Worm (Caenorhabditis elegans) whole organism, dauer: ENCODE results near the gene egrh-1.

ENCODE experiments used
- unc-62 ChIP-seq: sonication (generic microtip); optimal IDR thresholded peaks from 2 replicates; lab custom pipeline; 2017; ENCODE audit warnings: missing biosample characterization, missing genetic modification reagents, missing genetic modification characterization

The egrh-1 gene

DNA sequence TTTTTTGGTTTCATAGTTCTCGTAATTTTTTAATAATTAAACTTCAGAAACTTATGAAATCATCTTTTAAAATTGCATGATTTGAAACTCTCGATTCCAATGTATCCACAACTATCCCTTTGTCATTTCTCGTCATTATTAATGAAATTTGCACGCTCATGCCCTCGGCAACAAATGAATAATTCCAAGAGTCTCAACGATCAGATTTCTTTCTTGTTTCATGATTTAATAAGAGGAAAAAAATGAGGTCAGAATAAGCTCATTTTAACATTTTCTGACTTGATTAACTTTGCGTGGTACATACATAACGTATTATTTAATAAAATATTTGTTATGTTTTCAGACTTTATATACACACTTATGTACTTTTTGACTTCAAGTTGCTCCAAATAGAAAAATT, 7.4 kb upstream of the egrh-1 start:
- no peak for TF ChIP-seq unc-62 (GFP tag; lab: Kevin White, UChicago)

- TF ChIP-seq unc-62 (GFP tag; lab: Kevin White, UChicago) = no peak
Measured at ce11 chrX:14841030-14841429, 4.7 kb upstream of the egrh-1 start.

DNA sequence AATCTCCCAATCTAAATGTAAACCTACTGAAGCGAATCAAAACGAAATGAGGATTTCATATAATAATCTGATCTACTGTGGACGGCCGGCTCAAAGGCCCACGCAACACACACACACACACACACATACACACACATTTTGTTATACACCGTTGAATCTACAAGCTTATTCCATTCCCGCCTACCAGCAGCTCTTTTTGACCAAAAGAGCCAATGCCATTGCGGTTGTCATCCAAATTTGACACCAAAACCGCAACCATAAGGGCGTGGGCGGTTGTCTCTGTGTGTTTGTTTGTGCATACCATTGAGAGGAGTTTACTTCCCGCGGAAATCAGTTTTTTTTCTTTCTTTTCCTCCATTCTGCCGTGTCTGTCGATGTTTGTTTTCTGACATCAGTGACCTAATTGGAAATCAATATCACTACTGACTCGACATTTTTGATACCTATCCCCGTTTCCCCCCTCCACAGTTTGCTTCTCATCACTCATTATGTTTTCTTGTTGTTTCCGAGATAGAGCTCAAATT, 2.8 kb upstream of the egrh-1 start:
- TF ChIP-seq unc-62 (GFP tag; lab: Kevin White, UChicago) = no peak

ce11 chrX:14844481-14844880, 1.3 kb upstream of the egrh-1 start:
- no peak for TF ChIP-seq unc-62 (GFP tag; lab: Kevin White, UChicago)

ce11 chrX:14849054-14849453, 3.3 kb downstream of the egrh-1 start, which contains the start of gene acd-3:
Gene acd-3, plus strand, starts transcription at chrX:14849275.
- TF ChIP-seq unc-62 (GFP tag; lab: Kevin White, UChicago) = no peak

ce11 chrX:14851904-14852303, 6.2 kb downstream of the egrh-1 start:
- no peak for TF ChIP-seq unc-62 (GFP tag; lab: Kevin White, UChicago)

DNA sequence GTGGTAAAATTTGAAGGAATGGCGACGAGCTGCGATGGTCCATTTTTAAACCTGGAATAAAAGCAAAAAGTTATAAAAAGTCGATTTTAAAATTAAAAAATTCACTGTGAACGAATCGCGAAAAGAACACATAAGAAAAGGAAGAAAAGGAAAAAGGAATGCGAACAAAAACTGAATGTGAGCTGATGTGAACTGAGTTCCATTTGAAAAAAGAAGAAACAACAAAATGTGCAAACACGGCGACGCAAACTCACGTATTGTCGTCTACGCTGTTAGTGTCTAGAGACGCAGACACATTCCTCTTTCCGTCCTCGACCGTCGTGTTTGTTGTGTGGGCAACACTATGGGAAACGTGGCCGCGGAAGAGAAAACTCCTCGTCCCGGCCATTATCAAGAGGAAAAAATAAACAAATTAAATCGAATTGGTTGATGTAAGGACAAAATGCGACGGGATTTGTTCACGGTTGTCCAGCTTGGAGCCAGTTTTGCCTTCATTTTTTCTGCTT, 8.0 kb downstream of the egrh-1 start, which contains the start of the genes C27C12.1 and C27C12.4:
Gene C27C12.1, minus strand, starts transcription at position 51 of the 506 bp plus-strand sequence.
Gene C27C12.4, plus strand, starts transcription at position 375 of the 506 bp plus-strand sequence.
- TF ChIP-seq unc-62 (GFP tag; lab: Kevin White, UChicago) = no peak

ce11 chrX:14861752-14862151, 16.0 kb downstream of the egrh-1 start, which contains the start of gene dmd-4:
Gene dmd-4, minus strand, starts transcription at chrX:14861852.
- no peak for TF ChIP-seq unc-62 (GFP tag; lab: Kevin White, UChicago)

- no peak for TF ChIP-seq unc-62 (GFP tag; lab: Kevin White, UChicago)
Measured at ce11 chrX:14865744-14866143, 20.0 kb downstream of the egrh-1 start, which contains the start of gene C27C12.3. Gene C27C12.3, minus strand, starts transcription at chrX:14865844.

- no peak for TF ChIP-seq unc-62 (GFP tag; lab: Kevin White, UChicago)
Measured at ce11 chrX:14868200-14868599, 22.5 kb downstream of the egrh-1 start, which contains the start of gene F31F6.1. Gene F31F6.1, minus strand, starts transcription at chrX:14868300.

DNA sequence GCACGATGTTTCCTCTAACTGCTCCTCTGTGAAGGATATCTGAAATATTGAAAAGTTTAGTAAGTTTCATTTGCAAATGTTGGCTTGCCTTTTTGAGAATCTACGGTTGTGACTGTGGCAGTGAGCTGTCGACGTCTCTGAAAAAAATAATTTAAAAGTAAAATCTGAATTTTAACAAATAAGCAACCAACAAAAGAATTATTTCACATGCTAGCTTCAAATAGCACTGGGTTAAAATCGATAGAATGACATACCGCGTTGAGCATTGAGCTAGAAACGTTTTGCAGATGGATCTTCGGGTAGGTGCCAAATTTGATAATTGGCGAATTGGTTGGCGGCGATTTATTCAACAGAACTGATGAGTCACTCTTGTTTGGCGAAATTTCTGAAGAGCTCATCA, 26.0 kb downstream of the egrh-1 start, which contains the start of gene F31F6.2:
Gene F31F6.2, minus strand, starts transcription at position 101 of the 400 bp plus-strand sequence.
- TF ChIP-seq unc-62 (GFP tag; lab: Kevin White, UChicago) = no peak

- no peak for TF ChIP-seq unc-62 (GFP tag; lab: Kevin White, UChicago)
Measured at ce11 chrX:14872817-14873469, 27.2 kb downstream of the egrh-1 start, which contains the start of gene F31F6.3. Gene F31F6.3, minus strand, starts transcription at chrX:14872867.

DNA sequence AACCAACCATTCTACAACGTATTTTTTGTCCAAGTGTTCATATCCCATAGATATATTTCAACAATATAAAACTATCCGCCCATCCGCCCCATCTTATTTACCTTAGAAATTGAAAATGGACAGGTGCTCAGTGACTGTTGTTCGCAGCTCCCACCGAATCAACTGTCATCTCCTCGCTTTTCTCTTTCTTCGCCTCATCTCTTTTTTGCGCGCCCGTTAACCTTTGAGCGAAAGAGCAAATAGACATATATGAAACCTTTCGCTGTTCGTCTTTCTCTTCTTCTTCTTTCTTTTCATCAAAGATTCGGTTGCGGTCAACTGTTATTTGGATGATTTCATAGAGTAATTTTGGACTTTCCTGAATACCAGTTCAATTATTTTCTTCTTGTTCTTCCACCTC, 29.9 kb downstream of the egrh-1 start, which contains the start of gene sssh-1:
Gene sssh-1, plus strand, starts transcription at position 301 of the 400 bp plus-strand sequence.
- TF ChIP-seq unc-62 (GFP tag; lab: Kevin White, UChicago) = no peak

ce11 chrX:14877691-14878090, 32.0 kb downstream of the egrh-1 start:
- no peak for TF ChIP-seq unc-62 (GFP tag; lab: Kevin White, UChicago)

- TF ChIP-seq unc-62 (GFP tag; lab: Kevin White, UChicago) = no peak
Measured at ce11 chrX:14881119-14881518, 35.4 kb downstream of the egrh-1 start, which contains the start of gene flp-8. Gene flp-8, plus strand, starts transcription at chrX:14881419.

- TF ChIP-seq unc-62 (GFP tag; lab: Kevin White, UChicago) = no peak
Measured at ce11 chrX:14885855-14886254, 40.1 kb downstream of the egrh-1 start.
